Worm (Caenorhabditis elegans) whole organism, midembryonic: Measurements from ENCODE around the gene best-9.

ENCODE experiments used
- cog-1 ChIP-seq: sonication (generic microtip); optimal IDR thresholded peaks from 2 replicates; lab custom pipeline; 2016; ENCODE audit warnings: missing genetic modification characterization, missing compliant biosample characterization
- flt-1 ChIP-seq: fragments of 200-800 bp; sonication (Bioruptor generic); IDR thresholded peaks from 2 replicates; pipeline ENCODE4 v1.3.6; 2022; ENCODE audit warnings: missing genetic modification characterization, missing compliant biosample characterization
- klf-2 ChIP-seq: fragments of 200-800 bp; sonication (Bioruptor generic); conservative IDR thresholded peaks from 2 replicates; pipeline ENCODE4 v1.3.6; 2022; ENCODE audit warnings: missing genetic modification reagents, missing genetic modification characterization, missing compliant biosample characterization
- med-1 ChIP-seq: sonication (generic microtip); optimal IDR thresholded peaks from 2 replicates; lab custom pipeline; 2017; ENCODE audit warnings: missing genetic modification characterization, mild to moderate bottlenecking, missing compliant biosample characterization, antibody characterized with exemption, missing genetic modification reagents; ENCODE audit not compliant: insufficient read depth
- ref-1 ChIP-seq: fragments of 200-800 bp; sonication (Bioruptor generic); conservative IDR thresholded peaks from 2 replicates; pipeline ENCODE4 v1.3.6; 2022; ENCODE audit warnings: missing genetic modification reagents, missing genetic modification characterization, missing compliant biosample characterization
- tab-1 ChIP-seq: fragments of 200-800 bp; sonication (Bioruptor generic); IDR thresholded peaks from 2 replicates; pipeline ENCODE4 v1.3.6; 2022; ENCODE audit warnings: missing genetic modification characterization, missing compliant biosample characterization
- ztf-23 ChIP-seq: fragments of 200-800 bp; sonication (Bioruptor generic); IDR thresholded peaks from 2 replicates; pipeline ENCODE4 v1.3.6; 2022; ENCODE audit warnings: missing genetic modification reagents, missing genetic modification characterization, missing compliant biosample characterization
- ztf-29 ChIP-seq: fragments of 200-800 bp; sonication (Bioruptor generic); IDR thresholded peaks from 2 replicates; pipeline ENCODE4 v1.3.6; 2022; ENCODE audit warnings: missing genetic modification reagents, missing genetic modification characterization, missing compliant biosample characterization

ce11 chrIV:6514700-6515099, 45.8 kb upstream of the best-9 start:
- TF ChIP-seq ztf-23 (GFP tag; lab: Robert Waterston, UW) (no peak), klf-2 (GFP tag; lab: Robert Waterston, UW) (no peak), med-1 (no peak), ztf-29 (GFP tag; lab: Robert Waterston, UW) (no peak), cog-1 (no peak), flt-1 (GFP tag; lab: Robert Waterston, UW) (no peak), ref-1 (GFP tag; lab: Robert Waterston, UW) (no peak), tab-1 (no peak)
